Fruit fly (Drosophila melanogaster): ENCODE results near the gene Nup58.

Gene Nup58

dm6 chr3R:19648289-19648916 is 3.6 kb downstream of the Nup58 start, which contains the start of the genes CG6195 and CG31220 (continued):
- TF ChIP-seq row (GFP tag; IDR thresholded peaks at IDR 0.05) = no peak
- TF ChIP-seq prd (optimal IDR thresholded peaks at IDR 0.05) = no peak
- no peak for TF ChIP-seq prd (GFP tag; IDR thresholded peaks at IDR 0.05)
- no peak for TF ChIP-seq Side (GFP tag; optimal IDR thresholded peaks at IDR 0.05)
- TF ChIP-seq ap (GFP tag; IDR thresholded peaks at IDR 0.05) = no peak
- peak; percentile 98 for TF ChIP-seq sd (tag; optimal IDR thresholded peaks at IDR 0.05)
- 0 out of 2 replicates have a peak, but pooled peaks have one; percentile 41 for TF ChIP-seq unc-4 (GFP tag; IDR thresholded peaks at IDR 0.05; ENCODE audit: partially characterized antibody)
- TF ChIP-seq HLH3B (GFP tag; IDR thresholded peaks at IDR 0.05) = no peak
- TF ChIP-seq HmgZ (tag; optimal IDR thresholded peaks at IDR 0.05) = peak; percentile 27
- no peak for TF ChIP-seq CG11504 (tag; optimal IDR thresholded peaks at IDR 0.05)
- peak; percentile 37; the same call in 1 of the 2 replicates for TF ChIP-seq Bgb (GFP tag; IDR thresholded peaks at IDR 0.05; ENCODE audit: partially characterized antibody)
- TF ChIP-seq Hey (tag; optimal IDR thresholded peaks at IDR 0.05) = no peak
- no peak for TF ChIP-seq CG14441 (GFP tag; IDR thresholded peaks at IDR 0.05)
- no peak for TF ChIP-seq Hand (GFP tag; optimal IDR thresholded peaks at IDR 0.05)
- no peak for TF ChIP-seq Drgx (GFP tag; IDR thresholded peaks at IDR 0.05)
- TF ChIP-seq chif (GFP tag; optimal IDR thresholded peaks at IDR 0.05) = peak; percentile 14 to 35
- TF ChIP-seq Eip74EF (GFP tag; optimal IDR thresholded peaks at IDR 0.05) = no peak
- no peak for TF ChIP-seq D19B (GFP tag; optimal IDR thresholded peaks at IDR 0.05)
- no peak for TF ChIP-seq CG7963 (GFP tag; IDR thresholded peaks at IDR 0.05; ENCODE audit: partially characterized antibody)
- TF ChIP-seq MTF-1 (GFP tag; optimal IDR thresholded peaks at IDR 0.05; ENCODE audit: borderline replicate concordance) = no peak
- peak; percentile 17 for TF ChIP-seq CG10431 (GFP tag; optimal IDR thresholded peaks at IDR 0.05)
- TF ChIP-seq so (GFP tag; IDR thresholded peaks at IDR 0.05) = no peak
- TF ChIP-seq Ravus (GFP tag; IDR thresholded peaks at IDR 0.05) = no peak
- TF ChIP-seq C15 (GFP tag; IDR thresholded peaks at IDR 0.05) = no peak
- TF ChIP-seq ttk (GFP tag; IDR thresholded peaks at IDR 0.05) = no peak
- peak; percentile 23 for TF ChIP-seq Camta (GFP tag; optimal IDR thresholded peaks at IDR 0.05)
- TF ChIP-seq crp (GFP tag; optimal IDR thresholded peaks at IDR 0.05) = peak; percentile 80 to 98
- no peak for TF ChIP-seq yki (optimal IDR thresholded peaks at IDR 0.05)
- TF ChIP-seq CG18011 (GFP tag; optimal IDR thresholded peaks at IDR 0.05) = no peak
- peak; percentile 14 for TF ChIP-seq CG17186 (GFP tag; optimal IDR thresholded peaks at IDR 0.05)
- no peak for TF ChIP-seq exex (tag; optimal IDR thresholded peaks at IDR 0.05)
- 0 out of 2 replicates have a peak, but pooled peaks have one; percentile 23 for TF ChIP-seq CG10366 (GFP tag; IDR thresholded peaks at IDR 0.05)
- TF ChIP-seq gfzf (GFP tag; optimal IDR thresholded peaks at IDR 0.05) = peak; percentile 48
- TF ChIP-seq nom (GFP tag; optimal IDR thresholded peaks at IDR 0.05) = no peak
- no peak for TF ChIP-seq CG12744 (GFP tag; optimal IDR thresholded peaks at IDR 0.05)
- TF ChIP-seq PHDP (tag; optimal IDR thresholded peaks at IDR 0.05) = no peak
- TF ChIP-seq ato (GFP tag; IDR thresholded peaks at IDR 0.05; ENCODE audit: partially characterized antibody) = 0 out of 2 replicates have a peak, but pooled peaks have one; percentile 10
- peak; percentile 33; the same call in 1 of the 2 replicates for TF ChIP-seq hbn (GFP tag; IDR thresholded peaks at IDR 0.05; ENCODE audit: partially characterized antibody)
- TF ChIP-seq salm (tag; optimal IDR thresholded peaks at IDR 0.05) = no peak
- TF ChIP-seq ase (GFP tag; IDR thresholded peaks at IDR 0.05) = no peak
- TF ChIP-seq inv (GFP tag; IDR thresholded peaks at IDR 0.05; ENCODE audit: partially characterized antibody) = no peak
- peak; percentile 42 for TF ChIP-seq Dp (GFP tag; optimal IDR thresholded peaks at IDR 0.05)
- no peak for TF ChIP-seq Hr3 (GFP tag; optimal IDR thresholded peaks at IDR 0.05)
- 0 out of 2 replicates have a peak, but pooled peaks have one; percentile 8 for TF ChIP-seq rib (GFP tag; IDR thresholded peaks at IDR 0.05)
- no peak for TF ChIP-seq ems (GFP tag; optimal IDR thresholded peaks at IDR 0.05)
- TF ChIP-seq oc (tag; optimal IDR thresholded peaks at IDR 0.05) = no peak
- TF ChIP-seq h (optimal IDR thresholded peaks at IDR 0.05) = no peak
- TF ChIP-seq fru (optimal IDR thresholded peaks at IDR 0.05) = no peak
- no peak for TF ChIP-seq crc (GFP tag; optimal IDR thresholded peaks at IDR 0.05)
- TF ChIP-seq dimm (GFP tag; IDR thresholded peaks at IDR 0.05) = no peak
